Fruit fly (Drosophila melanogaster) whole organism, embryonic: ENCODE results near the gene CG31675.

Experiments used
- ATbp ChIP-seq: fragments of 200-800 bp; sonication (Bioruptor generic); optimal IDR thresholded peaks from 2 replicates; lab custom pipeline; 2017; ENCODE audit warnings: missing biosample characterization, mild to moderate bottlenecking, missing genetic modification characterization, missing genetic modification reagents
- Adf1 ChIP-seq: fragments of 200-800 bp; sonication (Bioruptor generic); IDR thresholded peaks from 2 replicates; pipeline ENCODE4 v1.3.6; 2022; ENCODE audit warnings: missing biosample characterization, missing genetic modification characterization
- Atf6 ChIP-seq: fragments of 200-800 bp; sonication (Bioruptor generic); IDR thresholded peaks from 2 replicates; pipeline ENCODE4 v1.3.6; 2022; ENCODE audit warnings: missing biosample characterization, missing genetic modification characterization
- BtbVII ChIP-seq: fragments of 200-800 bp; sonication (Bioruptor generic); optimal IDR thresholded peaks from 3 replicates; lab custom pipeline; 2017; ENCODE audit warnings: missing biosample characterization, mild to moderate bottlenecking, missing genetic modification characterization
- CG1024 ChIP-seq: fragments of 200-800 bp; sonication (Bioruptor generic); IDR thresholded peaks from 2 replicates; pipeline ENCODE4 v1.3.6; 2022; ENCODE audit warnings: missing biosample characterization, missing genetic modification characterization
- CG10274 ChIP-seq: fragments of 200-800 bp; sonication (Bioruptor generic); optimal IDR thresholded peaks from 3 replicates; lab custom pipeline; 2017; ENCODE audit warnings: missing biosample characterization, mild to moderate bottlenecking, missing genetic modification characterization
- CG12104 ChIP-seq: fragments of 200-800 bp; sonication (Bioruptor generic); optimal IDR thresholded peaks from 3 replicates; lab custom pipeline; 2016; ENCODE audit warnings: missing biosample characterization, missing genetic modification characterization
- CG12219 ChIP-seq: fragments of 200-800 bp; sonication (Bioruptor generic); optimal IDR thresholded peaks from 3 replicates; lab custom pipeline; 2018; ENCODE audit warnings: missing biosample characterization, mild to moderate bottlenecking, missing genetic modification characterization
- CG13775 ChIP-seq: fragments of 200-800 bp; sonication (Bioruptor generic); optimal IDR thresholded peaks from 3 replicates; lab custom pipeline; 2017; ENCODE audit warnings: missing biosample characterization, mild to moderate bottlenecking, missing genetic modification characterization
- CG14965 ChIP-seq: fragments of 200-800 bp; sonication (Bioruptor generic); optimal IDR thresholded peaks from 2 replicates; lab custom pipeline; 2016; ENCODE audit warnings: missing biosample characterization, missing genetic modification characterization, borderline replicate concordance
- CG15479 ChIP-seq: fragments of 200-800 bp; sonication (Bioruptor generic); optimal IDR thresholded peaks from 3 replicates; lab custom pipeline; 2019; ENCODE audit warnings: missing biosample characterization, mild to moderate bottlenecking, missing genetic modification characterization, moderate library complexity
- CG16779 ChIP-seq: fragments of 200-800 bp; sonication (Bioruptor generic); IDR thresholded peaks from 2 replicates; pipeline ENCODE4 v1.3.6; 2022; ENCODE audit warnings: missing biosample characterization, missing genetic modification characterization
- CG17328 ChIP-seq: fragments of 200-800 bp; sonication (Bioruptor generic); IDR thresholded peaks from 2 replicates; pipeline ENCODE4 v1.3.6; 2022; ENCODE audit warnings: missing biosample characterization, missing genetic modification characterization
- CG17912 ChIP-seq: fragments of 200-800 bp; sonication (Bioruptor generic); optimal IDR thresholded peaks from 2 replicates; lab custom pipeline; 2018; ENCODE audit warnings: missing biosample characterization, mild to moderate bottlenecking, missing genetic modification characterization
- CG3163 ChIP-seq: fragments of 200-800 bp; sonication (Bioruptor generic); optimal IDR thresholded peaks from 3 replicates; lab custom pipeline; 2016; ENCODE audit warnings: missing biosample characterization, missing genetic modification characterization
- CG4282 ChIP-seq: fragments of 200-800 bp; sonication (Bioruptor generic); optimal IDR thresholded peaks from 2 replicates; lab custom pipeline; 2016; ENCODE audit warnings: missing biosample characterization, missing genetic modification characterization
- CG6854 ChIP-seq: fragments of 200-800 bp; sonication (Bioruptor generic); optimal IDR thresholded peaks from 3 replicates; lab custom pipeline; 2017; ENCODE audit warnings: missing biosample characterization, mild to moderate bottlenecking, missing genetic modification characterization
- CG7786 ChIP-seq: fragments of 200-800 bp; sonication (Bioruptor generic); optimal IDR thresholded peaks from 2 replicates; lab custom pipeline; 2016; ENCODE audit warnings: missing biosample characterization, missing genetic modification characterization
- GATAe ChIP-seq: fragments of 200-800 bp; sonication (Bioruptor generic); conservative IDR thresholded peaks from 2 replicates; pipeline ENCODE4 v1.3.6; 2022; ENCODE audit warnings: missing biosample characterization, missing genetic modification characterization
- HmgZ ChIP-seq: fragments of 200-800 bp; sonication (Bioruptor generic); optimal IDR thresholded peaks from 2 replicates; lab custom pipeline; 2018; ENCODE audit warnings: missing biosample characterization, mild to moderate bottlenecking, missing genetic modification characterization
- MBD-R2 ChIP-seq: fragments of 200-800 bp; sonication (Bioruptor generic); IDR thresholded peaks from 2 replicates; pipeline ENCODE4 v1.3.6; 2022; ENCODE audit warnings: missing biosample characterization, missing genetic modification characterization
- Rfx ChIP-seq: fragments of 200-800 bp; sonication (Bioruptor generic); IDR thresholded peaks from 2 replicates; pipeline ENCODE4 v1.3.6; 2022; ENCODE audit warnings: missing biosample characterization, missing genetic modification characterization
- Sry-δ ChIP-seq: fragments of 200-800 bp; sonication (Bioruptor generic); optimal IDR thresholded peaks from 2 replicates; lab custom pipeline; 2016; ENCODE audit warnings: missing biosample characterization, missing genetic modification characterization
- ash1 ChIP-seq: fragments of 200-800 bp; sonication (Bioruptor generic); optimal IDR thresholded peaks from 2 replicates; lab custom pipeline; 2018; ENCODE audit warnings: missing biosample characterization, mild to moderate bottlenecking, missing genetic modification characterization
- br ChIP-seq: fragments of >200 bp; optimal IDR thresholded peaks from 2 replicates; lab custom pipeline; 2017
- ci ChIP-seq: fragments of 200-800 bp; sonication (Bioruptor generic); IDR thresholded peaks from 3 replicates; pipeline ENCODE4 v1.3.6; 2022; ENCODE audit warnings: missing biosample characterization, missing genetic modification characterization
- dmrt99B ChIP-seq: fragments of 200-800 bp; sonication (Bioruptor generic); optimal IDR thresholded peaks from 2 replicates; lab custom pipeline; 2018; ENCODE audit warnings: missing biosample characterization, mild to moderate bottlenecking, missing genetic modification characterization, moderate library complexity
- fd3F ChIP-seq: fragments of 200-800 bp; sonication (Bioruptor generic); optimal IDR thresholded peaks from 2 replicates; lab custom pipeline; 2018; ENCODE audit warnings: missing biosample characterization, mild to moderate bottlenecking, missing genetic modification characterization, moderate library complexity
- gfzf ChIP-seq: fragments of 200-800 bp; sonication (Bioruptor generic); optimal IDR thresholded peaks from 2 replicates; lab custom pipeline; 2016; ENCODE audit warnings: missing biosample characterization, mild to moderate bottlenecking, missing genetic modification characterization, moderate library complexity
- grau ChIP-seq: fragments of 200-800 bp; optimal IDR thresholded peaks from 3 replicates; lab custom pipeline; 2019; ENCODE audit warnings: missing biosample characterization, mild to moderate bottlenecking, missing genetic modification characterization, moderate library complexity
- ham ChIP-seq: fragments of 200-800 bp; sonication (Bioruptor generic); IDR thresholded peaks from 2 replicates; pipeline ENCODE4 v1.3.6; 2022; ENCODE audit warnings: missing biosample characterization, missing genetic modification characterization
- hkb ChIP-seq, 2 experiments: fragments of 200-800 bp in 1 of 2; fragments of >200 bp in 1 of 2; sonication (Bioruptor generic) in 1 of 2; IDR thresholded peaks in 1 of 2; optimal IDR thresholded peaks in 1 of 2; 2 replicates each; pipeline versions ENCODE4 v1.3.6 to Lab custom; 2017 to 2022; ENCODE audit warnings: missing biosample characterization in 1 of 2, missing genetic modification characterization in 1 of 2
- klu ChIP-seq: fragments of 200-800 bp; sonication (Bioruptor generic); IDR thresholded peaks from 2 replicates; pipeline ENCODE4 v1.3.6; 2022; ENCODE audit warnings: missing biosample characterization, missing genetic modification characterization
- lbe ChIP-seq: fragments of 200-800 bp; sonication (Bioruptor generic); optimal IDR thresholded peaks from 2 replicates; lab custom pipeline; 2016; ENCODE audit warnings: missing biosample characterization, mild to moderate bottlenecking, missing genetic modification characterization
- lilli ChIP-seq: fragments of 200-800 bp; sonication (Bioruptor generic); optimal IDR thresholded peaks from 3 replicates; lab custom pipeline; 2016; ENCODE audit warnings: missing biosample characterization, missing genetic modification characterization
- oc ChIP-seq: fragments of 200-800 bp; sonication (Bioruptor generic); optimal IDR thresholded peaks from 2 replicates; lab custom pipeline; 2018; ENCODE audit warnings: missing biosample characterization, mild to moderate bottlenecking, missing genetic modification characterization, moderate library complexity
- org-1 ChIP-seq: fragments of 200-800 bp; sonication (Bioruptor generic); optimal IDR thresholded peaks from 2 replicates; lab custom pipeline; 2017; ENCODE audit warnings: missing biosample characterization, missing genetic modification characterization
- pan ChIP-seq, 4 experiments: fragments of >200 bp in 3 of 4; fragments of 200-800 bp in 1 of 4; sonication (Bioruptor generic) in 1 of 4; optimal IDR thresholded peaks in 3 of 4; IDR thresholded peaks in 1 of 4; 2 replicates each; pipeline versions ENCODE4 v1.3.6 to Lab custom; 2017 to 2022; ENCODE audit warnings: missing biosample characterization in 2 of 4, missing genetic modification characterization in 2 of 4, mixed read lengths in 1 of 4
- pho ChIP-seq: fragments of 200-800 bp; sonication (Bioruptor generic); optimal IDR thresholded peaks from 2 replicates; lab custom pipeline; 2016; ENCODE audit warnings: missing biosample characterization, missing genetic modification characterization
- psq ChIP-seq: fragments of 200-800 bp; sonication (Bioruptor generic); optimal IDR thresholded peaks from 2 replicates; lab custom pipeline; 2017; ENCODE audit warnings: missing biosample characterization, missing genetic modification characterization
- pum ChIP-seq: fragments of 200-800 bp; sonication (Bioruptor generic); optimal IDR thresholded peaks from 2 replicates; lab custom pipeline; 2016; ENCODE audit warnings: missing biosample characterization, missing genetic modification characterization
- scrt ChIP-seq: fragments of 200-800 bp; sonication (Bioruptor generic); optimal IDR thresholded peaks from 2 replicates; lab custom pipeline; 2018; ENCODE audit warnings: missing biosample characterization, mild to moderate bottlenecking, missing genetic modification characterization, moderate library complexity
- tgo ChIP-seq: fragments of 200-800 bp; sonication (Bioruptor generic); IDR thresholded peaks from 3 replicates; pipeline ENCODE4 v1.3.6; 2022; ENCODE audit warnings: missing biosample characterization, missing genetic modification characterization
- tin ChIP-seq: fragments of 200-800 bp; sonication (Bioruptor generic); optimal IDR thresholded peaks from 3 replicates; lab custom pipeline; 2016; ENCODE audit warnings: missing biosample characterization, missing genetic modification characterization
- toy ChIP-seq: fragments of 200-800 bp; sonication (Bioruptor generic); IDR thresholded peaks from 2 replicates; pipeline ENCODE4 v1.3.6; 2022; ENCODE audit warnings: missing biosample characterization, missing genetic modification characterization
- tup ChIP-seq: fragments of 200-800 bp; sonication (Bioruptor generic); optimal IDR thresholded peaks from 2 replicates; lab custom pipeline; 2016; ENCODE audit warnings: missing biosample characterization, mild to moderate bottlenecking, missing genetic modification characterization, moderate library complexity
- yki ChIP-seq: fragments of >200 bp; optimal IDR thresholded peaks from 3 replicates; lab custom pipeline; 2018
- zfh1 ChIP-seq: fragments of 200-800 bp; sonication (Bioruptor generic); IDR thresholded peaks from 3 replicates; pipeline ENCODE4 v1.3.6; 2022; ENCODE audit warnings: missing biosample characterization, missing genetic modification characterization
- zfh2 ChIP-seq: fragments of 200-800 bp; sonication (Bioruptor generic); optimal IDR thresholded peaks from 2 replicates; lab custom pipeline; 2016; ENCODE audit warnings: missing biosample characterization, missing genetic modification characterization

Gene CG31675

DNA sequence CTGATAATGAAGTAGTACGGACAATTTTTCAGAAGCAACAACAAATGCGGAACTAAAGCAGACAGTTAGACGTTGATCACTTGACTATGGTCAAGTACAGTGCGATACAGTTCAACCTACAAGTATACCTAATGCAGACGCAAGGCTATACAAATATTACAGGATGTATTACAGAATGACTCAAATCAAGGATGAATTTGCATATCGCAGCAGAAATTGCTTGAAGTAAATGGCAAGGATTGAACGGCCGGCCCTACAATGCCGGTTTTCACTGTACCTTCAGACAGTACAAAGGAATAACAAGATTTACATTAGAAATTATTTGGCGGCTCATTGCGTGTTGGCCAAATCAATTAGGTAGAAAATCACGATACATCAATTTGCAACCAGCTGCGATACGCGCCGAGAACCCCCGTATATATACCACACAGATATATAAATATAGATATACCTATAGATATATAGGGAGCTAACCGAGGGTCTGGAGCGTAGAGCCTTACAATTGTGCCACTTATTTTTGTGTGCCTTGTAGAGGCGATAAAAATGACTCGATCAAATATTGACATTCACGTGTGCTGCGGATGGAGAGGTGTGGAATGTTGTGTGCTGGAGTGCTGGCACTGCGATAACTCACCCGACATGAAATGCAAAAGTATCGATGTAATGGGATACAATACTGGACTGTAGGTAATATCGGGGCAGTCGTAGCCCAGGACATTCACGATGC, 14.0 kb downstream of the CG31675 start (continued):
- TF ChIP-seq hkb (optimal IDR thresholded peaks at IDR 0.05; lab: Kevin White, UChicago), result no peak
- TF ChIP-seq hkb (GFP tag; IDR thresholded peaks at IDR 0.05; lab: Robert Waterston, UW), result peak; percentile 37; the same call in 1 of the 2 replicates
- TF ChIP-seq pum (GFP tag; lab: Kevin White, UChicago), result peak; percentile 23
- no peak for TF ChIP-seq GATAe (GFP tag; lab: Robert Waterston, UW)
- peak; percentile 41 for TF ChIP-seq tin (GFP tag; lab: Kevin White, UChicago)
- no peak for TF ChIP-seq CG10274
- TF ChIP-seq tgo (GFP tag; lab: Robert Waterston, UW), result no peak
- no peak for TF ChIP-seq oc (tag; lab: Kevin White, UChicago)
- TF ChIP-seq ATbp (GFP tag; lab: Kevin White, UChicago), result peak; percentile 45
- TF ChIP-seq CG12104 (GFP tag; lab: Kevin White, UChicago), result no peak
- TF ChIP-seq ash1 (GFP tag; lab: Kevin White, UChicago), result no peak
- TF ChIP-seq psq (GFP tag; lab: Kevin White, UChicago), result no peak
- TF ChIP-seq klu (GFP tag; lab: Robert Waterston, UW), result 0 out of 2 replicates have a peak, but pooled peaks have one; percentile 49
- peak; percentile 60; the same call in 1 of the 3 replicates for TF ChIP-seq ci
- peak; percentile 61 for TF ChIP-seq zfh2 (GFP tag; lab: Kevin White, UChicago)
- TF ChIP-seq grau (tag; lab: Kevin White, UChicago), result peak; percentile 90
- peak; percentile 52; the same call in 1 of the 3 replicates for TF ChIP-seq zfh1 (GFP tag; lab: Robert Waterston, UW)
- TF ChIP-seq CG17912 (GFP tag; lab: Kevin White, UChicago), result no peak
- no peak for TF ChIP-seq gfzf (GFP tag; lab: Kevin White, UChicago)
- TF ChIP-seq fd3F (GFP tag; lab: Kevin White, UChicago), result peak; percentile 26
- TF ChIP-seq CG12219 (GFP tag; lab: Kevin White, UChicago), result no peak
- peak; percentile 29 for TF ChIP-seq dmrt99B
- TF ChIP-seq CG1024 (GFP tag; lab: Robert Waterston, UW), result no peak
- TF ChIP-seq CG16779 (GFP tag; lab: Robert Waterston, UW), result peak; percentile 61; the same call in 1 of the 2 replicates
- TF ChIP-seq toy (GFP tag; lab: Robert Waterston, UW), result peak; percentile 61; the same call in 1 of the 2 replicates
- peak; percentile 21 for TF ChIP-seq scrt
- TF ChIP-seq Rfx (GFP tag; lab: Robert Waterston, UW), result peak; percentile 85
- TF ChIP-seq CG15479 (GFP tag; lab: Kevin White, UChicago), result no peak
- peak; percentile 20 for TF ChIP-seq Sry-δ
- peak; percentile 55 for TF ChIP-seq CG7786 (GFP tag; lab: Kevin White, UChicago)
- TF ChIP-seq ham (GFP tag; lab: Robert Waterston, UW), result 0 out of 2 replicates have a peak, but pooled peaks have one; percentile 19
- peak; percentile 83 for TF ChIP-seq lilli
- peak; percentile 29 for TF ChIP-seq lbe
- no peak for TF ChIP-seq HmgZ (tag; lab: Kevin White, UChicago)
- TF ChIP-seq CG13775 (GFP tag; lab: Kevin White, UChicago), result peak; percentile 0
- TF ChIP-seq Adf1 (GFP tag; lab: Robert Waterston, UW), result peak; percentile 45
- peak; percentile 50; the same call in 1 of the 2 replicates for TF ChIP-seq MBD-R2
- peak; percentile 73 for TF ChIP-seq Atf6
- TF ChIP-seq yki (lab: Kevin White, UChicago), result no peak
- no peak for TF ChIP-seq CG6854 (GFP tag; lab: Kevin White, UChicago)
- TF ChIP-seq CG4282 (GFP tag; lab: Kevin White, UChicago), result no peak
- peak; percentile 70 for TF ChIP-seq pho (GFP tag; lab: Kevin White, UChicago)
- TF ChIP-seq BtbVII (GFP tag; lab: Kevin White, UChicago), result no peak
- peak; percentile 3 for TF ChIP-seq tup
- TF ChIP-seq pan (optimal IDR thresholded peaks at IDR 0.05; lab: Kevin White, UChicago), result no peak
- TF ChIP-seq pan (GFP tag; optimal IDR thresholded peaks at IDR 0.05 in 1 of 2, IDR thresholded peaks at IDR 0.05 in 1 of 2), result peak in 1 of 2 experiments; percentile 47
- no peak for TF ChIP-seq CG14965
- TF ChIP-seq CG3163 (GFP tag; lab: Kevin White, UChicago), result peak; percentile 10
- TF ChIP-seq br (lab: Kevin White, UChicago), result no peak
- TF ChIP-seq CG17328 (GFP tag; lab: Robert Waterston, UW), result peak; percentile 48
- TF ChIP-seq org-1 (GFP tag; lab: Kevin White, UChicago), result peak; percentile 64
